Fruit fly (Drosophila melanogaster): Measurements from ENCODE around the gene CG14315.

DNA sequence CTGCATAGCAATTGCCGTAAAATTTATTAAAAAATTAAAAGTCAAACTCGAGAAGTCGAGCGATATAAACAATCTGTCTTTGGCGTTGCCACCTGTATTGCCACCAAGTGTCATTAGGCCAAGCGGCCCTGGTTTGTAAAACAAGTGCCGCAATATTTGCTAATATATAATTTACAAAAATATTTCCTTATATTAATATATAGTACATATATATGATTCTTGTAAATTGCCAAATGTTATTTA lies 8.6 kb downstream of the CG14315 start, which contains the start of the genes CG7215 and Prx5:
- no peak for TF ChIP-seq insv (optimal IDR thresholded peaks at IDR 0.05)
- no peak for TF ChIP-seq h (optimal IDR thresholded peaks at IDR 0.05)
- no peak for TF ChIP-seq Sin3A (optimal IDR thresholded peaks at IDR 0.05)
- TF ChIP-seq Myc (optimal IDR thresholded peaks at IDR 0.05): no peak
- TF ChIP-seq ttk (optimal IDR thresholded peaks at IDR 0.05): no peak
- no peak for TF ChIP-seq psq (optimal IDR thresholded peaks at IDR 0.05)
